Worm (Caenorhabditis elegans) whole organism, L4 larva: Measurements from ENCODE around the gene F27B10.1.

Experiments used
- F10B5.3 ChIP-seq: sonication (generic microtip); optimal IDR thresholded peaks from 2 replicates; lab custom pipeline; 2016; ENCODE audit warnings: mild to moderate bottlenecking, missing genetic modification characterization, missing compliant biosample characterization
- F26F4.8 ChIP-seq: fragments of 200-800 bp; sonication (Bioruptor generic); conservative IDR thresholded peaks from 2 replicates; pipeline ENCODE4 v1.3.6; 2022; ENCODE audit warnings: missing genetic modification characterization, missing compliant biosample characterization
- F37D6.2 ChIP-seq: sonication (generic microtip); optimal IDR thresholded peaks from 2 replicates; lab custom pipeline; 2016; ENCODE audit warnings: mild to moderate bottlenecking, missing genetic modification characterization, missing compliant biosample characterization
- Y5F2A.4 ChIP-seq: fragments of 200-800 bp; sonication (Bioruptor generic); optimal IDR thresholded peaks from 2 replicates; lab custom pipeline; 2018; ENCODE audit warnings: mild to moderate bottlenecking, missing genetic modification characterization, missing compliant biosample characterization
- Y75B8A.6 ChIP-seq: fragments of 200-800 bp; sonication (Bioruptor generic); IDR thresholded peaks from 2 replicates; pipeline ENCODE4 v1.3.6; 2022; ENCODE audit warnings: missing genetic modification reagents, missing genetic modification characterization, missing compliant biosample characterization
- ZK337.2 ChIP-seq: fragments of 200-800 bp; sonication (Bioruptor generic); IDR thresholded peaks from 2 replicates; pipeline ENCODE4 v1.3.6; 2022; ENCODE audit warnings: missing genetic modification reagents, missing genetic modification characterization, missing compliant biosample characterization
- ama-1 ChIP-seq: fragments of 150-350 bp; optimal IDR thresholded peaks from 2 replicates; lab custom pipeline; 2014; ENCODE audit warnings: inconsistent platforms, mixed read lengths
- ceh-28 ChIP-seq: fragments of 150-350 bp; optimal IDR thresholded peaks from 2 replicates; lab custom pipeline; 2014; ENCODE audit warnings: missing biosample characterization, missing genetic modification reagents, missing genetic modification characterization
- ceh-32 ChIP-seq: sonication (generic microtip); optimal IDR thresholded peaks from 2 replicates; lab custom pipeline; 2016; ENCODE audit warnings: mild to moderate bottlenecking, missing genetic modification characterization, missing compliant biosample characterization; ENCODE audit not compliant: poor library complexity
- ceh-44 ChIP-seq: fragments of 200-800 bp; sonication (Bioruptor generic); IDR thresholded peaks from 2 replicates; pipeline ENCODE4 v1.3.6; 2022; ENCODE audit warnings: missing genetic modification reagents, missing genetic modification characterization, missing compliant biosample characterization
- ces-1 ChIP-seq: fragments of 150-350 bp; sonication (generic microtip); optimal IDR thresholded peaks from 4 replicates; lab custom pipeline; 2014; ENCODE audit warnings: missing biosample characterization, missing genetic modification reagents, missing genetic modification characterization
- daf-12 ChIP-seq: fragments of 150-350 bp; optimal IDR thresholded peaks from 2 replicates; lab custom pipeline; 2014; ENCODE audit warnings: missing biosample characterization, missing genetic modification reagents, missing genetic modification characterization
- daf-16 ChIP-seq, 3 experiments: sonication (generic microtip); optimal IDR thresholded peaks; 2 replicates each; lab custom pipeline; 2016 to 2017; ENCODE audit warnings: missing genetic modification characterization in 3 of 3, missing genetic modification reagents in 3 of 3, mild to moderate bottlenecking in 2 of 3, missing compliant biosample characterization in 2 of 3, missing biosample characterization in 1 of 3, moderate library complexity in 1 of 3
- daf-19 ChIP-seq: fragments of 200-800 bp; sonication (Bioruptor generic); conservative IDR thresholded peaks from 2 replicates; pipeline ENCODE4 v1.3.6; 2022; ENCODE audit warnings: missing genetic modification characterization, missing compliant biosample characterization
- dmd-6 ChIP-seq: fragments of 200-800 bp; sonication (Bioruptor generic); IDR thresholded peaks from 2 replicates; pipeline ENCODE4 v1.3.6; 2022; ENCODE audit warnings: missing genetic modification reagents, missing genetic modification characterization, missing compliant biosample characterization
- dmd-8 ChIP-seq: fragments of 200-800 bp; sonication (Bioruptor generic); IDR thresholded peaks from 2 replicates; pipeline ENCODE4 v1.3.6; 2022; ENCODE audit warnings: missing genetic modification characterization, missing compliant biosample characterization
- dmd-9 ChIP-seq: fragments of 200-800 bp; sonication (Bioruptor generic); IDR thresholded peaks from 2 replicates; pipeline ENCODE4 v1.3.6; 2022; ENCODE audit warnings: missing genetic modification reagents, missing genetic modification characterization, missing compliant biosample characterization
- dpl-1 ChIP-seq: fragments of 150-350 bp; optimal IDR thresholded peaks from 2 replicates; lab custom pipeline; 2014; ENCODE audit warnings: missing biosample characterization, missing genetic modification reagents, missing genetic modification characterization
- duxl-1 ChIP-seq: sonication (generic microtip); optimal IDR thresholded peaks from 2 replicates; lab custom pipeline; 2016; ENCODE audit warnings: mild to moderate bottlenecking, missing genetic modification characterization, moderate library complexity, missing compliant biosample characterization; ENCODE audit not compliant: poor library complexity
- dve-1 ChIP-seq: sonication (generic microtip); optimal IDR thresholded peaks from 2 replicates; lab custom pipeline; 2017; ENCODE audit warnings: antibody characterized with exemption, mild to moderate bottlenecking, missing genetic modification characterization, missing compliant biosample characterization; ENCODE audit not compliant: insufficient read depth
- fos-1 ChIP-seq: fragments of 150-350 bp; optimal IDR thresholded peaks from 2 replicates; lab custom pipeline; 2014; ENCODE audit warnings: missing biosample characterization, missing genetic modification characterization
- gei-8 ChIP-seq: fragments of 200-800 bp; sonication (Bioruptor generic); optimal IDR thresholded peaks from 2 replicates; lab custom pipeline; 2018; ENCODE audit warnings: mild to moderate bottlenecking, missing genetic modification characterization, missing compliant biosample characterization
- hif-1 ChIP-seq, 2 experiments: sonication (generic microtip); optimal IDR thresholded peaks; 2 replicates each; lab custom pipeline; 2016 to 2017; ENCODE audit warnings: missing compliant biosample characterization in 2 of 2, missing genetic modification characterization in 2 of 2, missing genetic modification reagents in 2 of 2, missing genotype in 2 of 2, mild to moderate bottlenecking in 1 of 2
- hmg-1.1 ChIP-seq: fragments of 200-800 bp; sonication (Bioruptor generic); IDR thresholded peaks from 2 replicates; pipeline ENCODE4 v1.3.6; 2022; ENCODE audit warnings: missing genetic modification reagents, missing genetic modification characterization, missing compliant biosample characterization
- lim-7 ChIP-seq: fragments of 200-800 bp; sonication (Bioruptor generic); IDR thresholded peaks from 2 replicates; pipeline ENCODE4 v1.3.6; 2022; ENCODE audit warnings: missing genetic modification characterization, missing compliant biosample characterization
- lin-1 ChIP-seq: fragments of 200-800 bp; sonication (Bioruptor generic); IDR thresholded peaks from 2 replicates; pipeline ENCODE4 v1.3.6; 2022; ENCODE audit warnings: missing genetic modification reagents, missing genetic modification characterization, missing compliant biosample characterization
- lin-15B ChIP-seq: fragments of 150-350 bp; sonication (generic microtip); optimal IDR thresholded peaks from 3 replicates; lab custom pipeline; 2014; ENCODE audit warnings: missing biosample characterization, missing genetic modification characterization
- lin-29 ChIP-seq: fragments of 200-800 bp; sonication (Bioruptor generic); IDR thresholded peaks from 2 replicates; pipeline ENCODE4 v1.3.6; 2022; ENCODE audit warnings: missing genetic modification reagents, missing genetic modification characterization, missing compliant biosample characterization
- lin-38 ChIP-seq: fragments of 200-800 bp; sonication (Bioruptor generic); IDR thresholded peaks from 2 replicates; pipeline ENCODE4 v1.3.6; 2022; ENCODE audit warnings: missing genetic modification reagents, missing genetic modification characterization, missing compliant biosample characterization
- lin-39 ChIP-seq: fragments of 150-350 bp; optimal IDR thresholded peaks from 2 replicates; lab custom pipeline; 2014; ENCODE audit warnings: missing biosample characterization, missing genetic modification reagents, missing genetic modification characterization
- lsy-2 ChIP-seq, 2 experiments: fragments of 150-350 bp in 1 of 2; sonication (generic microtip) in 1 of 2; optimal IDR thresholded peaks; 2 replicates each; lab custom pipeline; 2014 to 2017; ENCODE audit warnings: missing biosample characterization in 2 of 2, missing genetic modification characterization in 2 of 2
- mdt-29 ChIP-seq: fragments of 200-800 bp; sonication (Bioruptor generic); IDR thresholded peaks from 2 replicates; pipeline ENCODE4 v1.3.6; 2022; ENCODE audit warnings: missing genetic modification reagents, missing genetic modification characterization, missing compliant biosample characterization
- mxl-2 ChIP-seq: fragments of 200-800 bp; sonication (Bioruptor generic); conservative IDR thresholded peaks from 2 replicates; pipeline ENCODE4 v1.3.6; 2022; ENCODE audit warnings: missing genetic modification reagents, missing genetic modification characterization, missing compliant biosample characterization
- mxl-3 ChIP-seq: fragments of 200-800 bp; sonication (Bioruptor generic); optimal IDR thresholded peaks from 2 replicates; lab custom pipeline; 2018; ENCODE audit warnings: mild to moderate bottlenecking, missing genetic modification characterization, missing compliant biosample characterization
- nhr-10 ChIP-seq: fragments of 150-350 bp; optimal IDR thresholded peaks from 2 replicates; lab custom pipeline; 2014; ENCODE audit warnings: missing biosample characterization, missing genetic modification characterization
- nhr-102 ChIP-seq: sonication (generic microtip); optimal IDR thresholded peaks from 2 replicates; lab custom pipeline; 2016; ENCODE audit warnings: mild to moderate bottlenecking, missing genetic modification characterization, moderate library complexity, missing compliant biosample characterization
- nhr-237 ChIP-seq: sonication (generic microtip); optimal IDR thresholded peaks from 2 replicates; lab custom pipeline; 2017; ENCODE audit warnings: missing biosample characterization, missing genetic modification characterization
- nhr-25 ChIP-seq: sonication (generic microtip); optimal IDR thresholded peaks from 2 replicates; lab custom pipeline; 2017; ENCODE audit warnings: missing genetic modification characterization, mild to moderate bottlenecking, missing compliant biosample characterization, antibody characterized with exemption, moderate library complexity, borderline replicate concordance; ENCODE audit not compliant: insufficient read depth
- nhr-28 ChIP-seq: fragments of 150-350 bp; optimal IDR thresholded peaks from 2 replicates; lab custom pipeline; 2014; ENCODE audit warnings: missing biosample characterization, missing genetic modification characterization
- nhr-42 ChIP-seq: fragments of 200-800 bp; sonication (Bioruptor generic); IDR thresholded peaks from 2 replicates; pipeline ENCODE4 v1.3.6; 2022; ENCODE audit warnings: missing genetic modification characterization, missing compliant biosample characterization
- nhr-76 ChIP-seq: fragments of 150-350 bp; optimal IDR thresholded peaks from 2 replicates; lab custom pipeline; 2014; ENCODE audit warnings: missing biosample characterization, missing genetic modification characterization
- nhr-77 ChIP-seq: fragments of 150-350 bp; optimal IDR thresholded peaks from 2 replicates; lab custom pipeline; 2014; ENCODE audit warnings: missing biosample characterization, missing genetic modification characterization
- php-3 ChIP-seq: fragments of 200-800 bp; sonication (Bioruptor generic); IDR thresholded peaks from 2 replicates; pipeline ENCODE4 v1.3.6; 2022; ENCODE audit warnings: missing genetic modification reagents, missing genetic modification characterization, missing compliant biosample characterization
- pqm-1 ChIP-seq: sonication (generic microtip); optimal IDR thresholded peaks from 2 replicates; lab custom pipeline; 2017; ENCODE audit warnings: missing biosample characterization, missing genetic modification characterization
- sdz-12 ChIP-seq: fragments of 200-800 bp; sonication (Bioruptor generic); optimal IDR thresholded peaks from 2 replicates; lab custom pipeline; 2018; ENCODE audit warnings: mild to moderate bottlenecking, missing genetic modification characterization, missing compliant biosample characterization
- set-16 ChIP-seq: fragments of 200-800 bp; sonication (Bioruptor generic); IDR thresholded peaks from 2 replicates; pipeline ENCODE4 v1.3.6; 2022; ENCODE audit warnings: missing genetic modification reagents, missing genetic modification characterization, missing compliant biosample characterization
- skn-1 ChIP-seq: fragments of 150-350 bp; optimal IDR thresholded peaks from 2 replicates; lab custom pipeline; 2014; ENCODE audit warnings: missing biosample characterization, missing genetic modification characterization
- unc-130 ChIP-seq: sonication (generic microtip); optimal IDR thresholded peaks from 2 replicates; lab custom pipeline; 2016; ENCODE audit warnings: missing genetic modification reagents, missing genetic modification characterization, missing compliant biosample characterization
- unc-39 ChIP-seq: sonication (generic microtip); optimal IDR thresholded peaks from 2 replicates; lab custom pipeline; 2017; ENCODE audit warnings: missing biosample characterization, missing genetic modification characterization
- zag-1 ChIP-seq: fragments of 150-350 bp; optimal IDR thresholded peaks from 2 replicates; lab custom pipeline; 2014; ENCODE audit warnings: missing biosample characterization, missing genetic modification characterization
- zfp-2 ChIP-seq: sonication (generic microtip); optimal IDR thresholded peaks from 2 replicates; lab custom pipeline; 2016; ENCODE audit warnings: mild to moderate bottlenecking, missing genetic modification characterization, missing compliant biosample characterization
- zip-11 ChIP-seq: fragments of 200-800 bp; sonication (Bioruptor generic); IDR thresholded peaks from 2 replicates; pipeline ENCODE4 v1.3.6; 2022; ENCODE audit warnings: missing genetic modification characterization, missing compliant biosample characterization

F27B10.1 gene

DNA sequence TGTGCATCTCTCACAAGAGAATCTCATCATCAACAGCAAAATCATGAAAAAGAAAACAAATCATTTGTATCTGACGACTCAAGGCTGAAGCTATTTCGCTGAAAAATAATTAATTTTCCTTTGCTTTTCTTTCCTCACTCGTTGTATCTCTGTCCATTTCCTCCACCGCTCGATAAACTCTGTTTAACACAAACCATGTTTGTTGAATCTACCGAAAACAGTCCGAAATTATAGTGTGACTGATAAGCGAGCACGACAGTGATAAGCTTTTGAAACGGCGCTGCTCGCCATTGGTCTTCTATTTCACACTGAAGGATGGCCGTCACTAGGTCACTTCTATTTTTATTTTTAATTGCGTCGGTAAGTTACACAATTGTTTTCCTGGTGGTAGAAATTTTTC is 3.2 kb downstream of the F27B10.1 start, which contains the start of gene npa-1:
npa-1 (plus strand) TSS at position 142 of the 400 bp plus-strand sequence.
- no peak for TF ChIP-seq dmd-8 (GFP tag; lab: Robert Waterston, UW)
- TF ChIP-seq mxl-2, result no peak
- TF ChIP-seq nhr-28 (tag; lab: Kevin White, UChicago), result peak; percentile 75
- TF ChIP-seq lin-39 (tag; lab: Kevin White, UChicago), result no peak
- TF ChIP-seq lin-15B (tag; lab: Kevin White, UChicago), result no peak
- no peak for TF ChIP-seq nhr-42 (GFP tag; lab: Robert Waterston, UW)
- TF ChIP-seq php-3 (GFP tag; lab: Robert Waterston, UW), result no peak
- TF ChIP-seq unc-39 (tag; lab: Kevin White, UChicago), result no peak
- TF ChIP-seq hmg-1.1 (GFP tag; lab: Robert Waterston, UW), result no peak
- no peak for TF ChIP-seq gei-8
- no peak for TF ChIP-seq lin-38 (GFP tag; lab: Robert Waterston, UW)
- no peak for TF ChIP-seq zip-11 (GFP tag; lab: Robert Waterston, UW)
- no peak for TF ChIP-seq ces-1 (GFP tag; lab: Kevin White, UChicago)
- TF ChIP-seq ceh-32 (tag; lab: Kevin White, UChicago), result no peak
- no peak for TF ChIP-seq nhr-237 (tag; lab: Kevin White, UChicago)
- TF ChIP-seq ceh-44, result no peak
- TF ChIP-seq ceh-28 (tag; lab: Kevin White, UChicago), result no peak
- no peak for TF ChIP-seq hif-1 (tag; optimal IDR thresholded peaks at IDR 0.05; lab: Kevin White, UChicago)
- no peak for TF ChIP-seq fos-1 (tag; lab: Kevin White, UChicago)
- no peak for TF ChIP-seq lim-7 (GFP tag; lab: Robert Waterston, UW)
- 0 out of 2 replicates have a peak, but pooled peaks have one; percentile 18 for TF ChIP-seq lin-1 (GFP tag; lab: Robert Waterston, UW)
- no peak for TF ChIP-seq Y75B8A.6
- no peak for TF ChIP-seq ZK337.2 (GFP tag; lab: Robert Waterston, UW)
- TF ChIP-seq zfp-2, result no peak
- no peak for TF ChIP-seq dmd-9
- no peak for TF ChIP-seq skn-1 (tag; lab: Kevin White, UChicago)
- no peak for TF ChIP-seq daf-12
- TF ChIP-seq nhr-10 (tag; lab: Kevin White, UChicago), result no peak
- TF ChIP-seq pqm-1 (tag; lab: Kevin White, UChicago), result peak; percentile 60
- no peak for TF ChIP-seq set-16 (GFP tag; lab: Robert Waterston, UW)
- TF ChIP-seq mdt-29 (GFP tag; lab: Robert Waterston, UW), result no peak
- no peak for TF ChIP-seq daf-19 (GFP tag; lab: Robert Waterston, UW)
- no peak for TF ChIP-seq nhr-76
- TF ChIP-seq Y5F2A.4 (GFP tag; lab: Kevin White, UChicago), result no peak
- peak; percentile 26 for TF ChIP-seq dve-1 (tag; lab: Kevin White, UChicago)
- no peak for TF ChIP-seq sdz-12
- no peak for TF ChIP-seq ama-1 (lab: Kevin White, UChicago)
- no peak for TF ChIP-seq F26F4.8 (GFP tag; lab: Robert Waterston, UW)
- TF ChIP-seq nhr-102 (tag; lab: Kevin White, UChicago), result peak; percentile 5
- TF ChIP-seq dpl-1 (GFP tag; lab: Kevin White, UChicago), result no peak
- no peak for TF ChIP-seq nhr-25 (tag; lab: Kevin White, UChicago)
- TF ChIP-seq dmd-6 (GFP tag; lab: Robert Waterston, UW), result peak; percentile 43
- TF ChIP-seq lin-29, result no peak
- peak; percentile 19 for TF ChIP-seq mxl-3 (GFP tag; lab: Kevin White, UChicago)
- TF ChIP-seq F37D6.2, result no peak
- TF ChIP-seq F10B5.3 (tag; lab: Kevin White, UChicago), result no peak
- TF ChIP-seq zag-1, result no peak
- TF ChIP-seq duxl-1 (tag; lab: Kevin White, UChicago), result no peak
- peak; percentile 13 for TF ChIP-seq nhr-77
- no peak for TF ChIP-seq unc-130 (GFP tag; lab: Kevin White, UChicago)
- TF ChIP-seq lsy-2 (tag; optimal IDR thresholded peaks at IDR 0.05; lab: Kevin White, UChicago), result no peak
- no peak for TF ChIP-seq daf-16 (GFP tag; optimal IDR thresholded peaks at IDR 0.05; lab: Kevin White, UChicago)
- peak; percentile 51 for TF ChIP-seq daf-16 (tag; optimal IDR thresholded peaks at IDR 0.05; lab: Kevin White, UChicago)
